Worm (Caenorhabditis elegans): ENCODE results near the gene C50F4.12.

DNA sequence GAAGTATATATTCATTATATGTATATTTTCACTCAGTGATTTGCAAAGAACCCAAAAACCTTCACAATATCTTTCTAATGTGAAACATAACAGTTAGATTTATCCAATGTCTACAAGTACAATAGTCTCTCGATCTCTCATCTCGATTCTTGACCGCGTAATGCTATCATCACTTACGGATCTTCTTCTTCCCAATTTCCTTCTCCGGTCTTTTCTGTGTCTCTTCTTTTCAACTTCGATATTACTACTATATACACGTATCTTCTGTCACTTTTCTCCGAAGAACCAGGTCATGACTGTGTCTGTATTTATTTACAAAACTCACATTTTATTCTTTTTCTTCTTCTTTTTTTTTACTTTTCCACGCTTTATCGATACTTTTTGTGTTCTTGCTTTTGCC is 49.0 kb upstream of the C50F4.12 start:
- TF ChIP-seq xnd-1 (tag; optimal IDR thresholded peaks at IDR 0.05) = no peak
- TF ChIP-seq hsf-1 (GFP tag; IDR thresholded peaks at IDR 0.05) = no peak
- no peak for TF ChIP-seq lir-1 (GFP tag; conservative IDR thresholded peaks at IDR 0.05)
- TF ChIP-seq Y53G8AR.9 (GFP tag; conservative IDR thresholded peaks at IDR 0.05) = no peak
- no peak for TF ChIP-seq ets-4 (GFP tag; optimal IDR thresholded peaks at IDR 0.05)
- TF ChIP-seq attf-5 (GFP tag; optimal IDR thresholded peaks at IDR 0.05) = no peak
- TF ChIP-seq ztf-26 (tag; optimal IDR thresholded peaks at IDR 0.05) = no peak
- no peak for TF ChIP-seq ama-1 (optimal IDR thresholded peaks at IDR 0.05)
- TF ChIP-seq ama-1 (GFP tag; optimal IDR thresholded peaks at IDR 0.05) = no peak
- TF ChIP-seq snpc-4 (GFP tag; optimal IDR thresholded peaks at IDR 0.05) = no peak
- no peak for TF ChIP-seq snpc-4 (tag; optimal IDR thresholded peaks at IDR 0.05)
- no peak for TF ChIP-seq atf-7 (tag; optimal IDR thresholded peaks at IDR 0.05)
- no peak for TF ChIP-seq Y67H2A.10 (GFP tag; conservative IDR thresholded peaks at IDR 0.05)
- no peak for TF ChIP-seq K11D2.4 (GFP tag; IDR thresholded peaks at IDR 0.05)
